Worm (Caenorhabditis elegans) whole organism, young adult: ENCODE measurements around the gene E02H9.13.
"Not testable (repeated sequence)": the region's sequence is repeated elsewhere in the genome, so short reads cannot be mapped to it uniquely, and the experiment has no call there.

ENCODE experiments used
- B0336.3 ChIP-seq: fragments of 200-800 bp; sonication (Bioruptor generic); IDR thresholded peaks from 2 replicates; pipeline ENCODE4 v1.3.6; 2022; ENCODE audit warnings: missing genetic modification characterization, missing compliant biosample characterization
- C17E4.6 ChIP-seq: fragments of 200-800 bp; sonication (Bioruptor generic); IDR thresholded peaks from 2 replicates; pipeline ENCODE4 v1.3.6; 2022; ENCODE audit warnings: missing genetic modification reagents, missing genetic modification characterization, missing compliant biosample characterization
- D2030.7 ChIP-seq: fragments of 200-800 bp; sonication (Bioruptor generic); IDR thresholded peaks from 2 replicates; pipeline ENCODE4 v1.3.6; 2022; ENCODE audit warnings: missing genetic modification reagents, missing genetic modification characterization, missing compliant biosample characterization
- F33H1.4 ChIP-seq: fragments of 200-800 bp; sonication (Bioruptor generic); IDR thresholded peaks from 2 replicates; pipeline ENCODE4 v1.3.6; 2022; ENCODE audit warnings: missing genetic modification reagents, missing genetic modification characterization, missing compliant biosample characterization
- aptf-3 ChIP-seq: fragments of 200-800 bp; sonication (Bioruptor generic); IDR thresholded peaks from 2 replicates; pipeline ENCODE4 v1.3.6; 2022; ENCODE audit warnings: missing genetic modification characterization, missing compliant biosample characterization
- attf-6 ChIP-seq: fragments of 200-800 bp; sonication (Bioruptor generic); IDR thresholded peaks from 2 replicates; pipeline ENCODE4 v1.3.6; 2022; ENCODE audit warnings: missing genetic modification reagents, missing genetic modification characterization, missing compliant biosample characterization
- ceh-27 ChIP-seq: fragments of 200-800 bp; sonication (Bioruptor generic); optimal IDR thresholded peaks from 2 replicates; lab custom pipeline; 2018; ENCODE audit warnings: mild to moderate bottlenecking, missing genetic modification characterization, moderate library complexity, missing compliant biosample characterization
- egl-44 ChIP-seq: fragments of 200-800 bp; sonication (Bioruptor generic); IDR thresholded peaks from 2 replicates; pipeline ENCODE4 v1.3.6; 2022; ENCODE audit warnings: missing genetic modification reagents, missing genetic modification characterization, missing compliant biosample characterization
- ekl-4 ChIP-seq: fragments of 200-800 bp; sonication (Bioruptor generic); IDR thresholded peaks from 2 replicates; pipeline ENCODE4 v1.3.6; 2022; ENCODE audit warnings: missing genetic modification reagents, missing genetic modification characterization, missing compliant biosample characterization
- hlh-26 ChIP-seq: fragments of 200-800 bp; sonication (Bioruptor generic); conservative IDR thresholded peaks from 2 replicates; pipeline ENCODE4 v1.3.6; 2022; ENCODE audit warnings: missing genetic modification reagents, missing genetic modification characterization, missing compliant biosample characterization
- hmg-1.2 ChIP-seq: fragments of 200-800 bp; sonication (Bioruptor generic); IDR thresholded peaks from 2 replicates; pipeline ENCODE4 v1.3.6; 2022; ENCODE audit warnings: missing genetic modification reagents, missing genetic modification characterization, missing compliant biosample characterization
- hmg-20 ChIP-seq: fragments of 200-800 bp; sonication (Bioruptor generic); IDR thresholded peaks from 2 replicates; pipeline ENCODE4 v1.3.6; 2022; ENCODE audit warnings: missing genetic modification reagents, missing genetic modification characterization, missing compliant biosample characterization
- lin-26 ChIP-seq: fragments of 200-800 bp; sonication (Bioruptor generic); IDR thresholded peaks from 2 replicates; pipeline ENCODE4 v1.3.6; 2022; ENCODE audit warnings: missing genetic modification reagents, missing genetic modification characterization, missing compliant biosample characterization
- madf-6 ChIP-seq: fragments of 200-800 bp; sonication (Bioruptor generic); IDR thresholded peaks from 2 replicates; pipeline ENCODE4 v1.3.6; 2022; ENCODE audit warnings: missing genetic modification reagents, missing genetic modification characterization, missing compliant biosample characterization
- mcd-1 ChIP-seq: fragments of 200-800 bp; sonication (Bioruptor generic); IDR thresholded peaks from 2 replicates; pipeline ENCODE4 v1.3.6; 2022; ENCODE audit warnings: missing genetic modification reagents, missing genetic modification characterization, missing compliant biosample characterization
- nfya-1 ChIP-seq: sonication (generic microtip); optimal IDR thresholded peaks from 2 replicates; lab custom pipeline; 2017; ENCODE audit warnings: antibody characterized with exemption, missing compliant biosample characterization, missing genetic modification characterization, borderline replicate concordance; ENCODE audit not compliant: insufficient read depth
- nhr-80 ChIP-seq: sonication (generic microtip); optimal IDR thresholded peaks from 2 replicates; lab custom pipeline; 2016; ENCODE audit warnings: missing genetic modification characterization, missing compliant biosample characterization
- rpc-1 ChIP-seq, 2 experiments: fragments of 150-350 bp in 1 of 2; sonication (generic microtip) in 1 of 2; optimal IDR thresholded peaks; 2 replicates each; lab custom pipeline; 2014 to 2018; ENCODE audit warnings: missing biosample characterization in 1 of 2, missing genetic modification characterization in 1 of 2, missing genetic modification reagents in 1 of 2, missing genotype in 1 of 2
- sea-2 ChIP-seq: fragments of 200-800 bp; sonication (Bioruptor generic); IDR thresholded peaks from 2 replicates; pipeline ENCODE4 v1.3.6; 2022; ENCODE audit warnings: missing genetic modification characterization, missing compliant biosample characterization
- sptf-2 ChIP-seq: fragments of 200-800 bp; sonication (Bioruptor generic); optimal IDR thresholded peaks from 2 replicates; lab custom pipeline; 2018; ENCODE audit warnings: mild to moderate bottlenecking, missing genetic modification characterization, missing compliant biosample characterization
- tbp1 ChIP-seq: fragments of 200-800 bp; sonication (Bioruptor generic); optimal IDR thresholded peaks from 2 replicates; lab custom pipeline; 2018; ENCODE audit warnings: mild to moderate bottlenecking, missing genetic modification characterization, missing compliant biosample characterization
- unc-130 ChIP-seq: sonication (generic microtip); optimal IDR thresholded peaks from 2 replicates; lab custom pipeline; 2016; ENCODE audit warnings: missing genetic modification reagents, missing genetic modification characterization, missing compliant biosample characterization
- zfh-2 ChIP-seq: fragments of 200-800 bp; sonication (Bioruptor generic); conservative IDR thresholded peaks from 2 replicates; pipeline ENCODE4 v1.3.6; 2022; ENCODE audit warnings: missing genetic modification reagents, missing genetic modification characterization, missing compliant biosample characterization
- ztf-26 ChIP-seq: sonication (generic microtip); optimal IDR thresholded peaks from 2 replicates; lab custom pipeline; 2017; ENCODE audit warnings: missing genetic modification characterization, missing compliant biosample characterization
- ztf-28 ChIP-seq: fragments of 200-800 bp; sonication (Bioruptor generic); IDR thresholded peaks from 2 replicates; pipeline ENCODE4 v1.3.6; 2022; ENCODE audit warnings: missing genetic modification reagents, missing genetic modification characterization, missing compliant biosample characterization

E02H9.13 gene

ce11 chrIII:2460403-2460802 lies 21.9 kb upstream of the E02H9.13 start:
- TF ChIP-seq hmg-20 (GFP tag; lab: Robert Waterston, UW): 0 out of 2 replicates have a peak, but pooled peaks have one; percentile 9
- TF ChIP-seq madf-6 (GFP tag; lab: Robert Waterston, UW): peak; percentile 64
- not testable (repeated sequence) for TF ChIP-seq rpc-1 (optimal IDR thresholded peaks at IDR 0.05; lab: Kevin White, UChicago)
- peak; percentile 48 for TF ChIP-seq rpc-1 (tag; optimal IDR thresholded peaks at IDR 0.05; lab: Kevin White, UChicago)
- 0 out of 2 replicates have a peak, but pooled peaks have one; percentile 8 for TF ChIP-seq hmg-1.2 (GFP tag; lab: Robert Waterston, UW)
- TF ChIP-seq F33H1.4 (GFP tag; lab: Robert Waterston, UW): peak; percentile 39
- TF ChIP-seq egl-44 (GFP tag; lab: Robert Waterston, UW): peak; percentile 49; the same call in 1 of the 2 replicates
- 0 out of 2 replicates have a peak, but pooled peaks have one; percentile 26 for TF ChIP-seq mcd-1 (GFP tag; lab: Robert Waterston, UW)
- TF ChIP-seq lin-26 (GFP tag; lab: Robert Waterston, UW): peak; percentile 74
- peak; percentile 53; the same call in 1 of the 2 replicates for TF ChIP-seq D2030.7 (GFP tag; lab: Robert Waterston, UW)
- TF ChIP-seq, all 124 proteins: peak for 9; not testable (repeated sequence) for 115

- peak; percentile 10 for TF ChIP-seq nhr-80 (tag; lab: Kevin White, UChicago)
- TF ChIP-seq, all 124 proteins: peak for 1; not testable (repeated sequence) for 123
Measured at ce11 chrIII:2458742-2459141, 20.2 kb upstream of the E02H9.13 start, which contains the start of gene E02H9.3. TSS of gene E02H9.3 (plus strand) at chrIII:2459042.

- peak; percentile 71 for TF ChIP-seq zfh-2 (GFP tag; lab: Robert Waterston, UW)
- TF ChIP-seq, all 124 proteins: peak for 1; not testable (repeated sequence) for 123
Measured at ce11 chrIII:2455456-2455855, 16.9 kb upstream of the E02H9.13 start.

- TF ChIP-seq attf-6 (GFP tag; lab: Robert Waterston, UW) (no peak), sptf-2 (GFP tag; lab: Kevin White, UChicago) (no peak), tbp1 (no peak), ztf-26 (no peak), sea-2 (GFP tag; lab: Robert Waterston, UW) (no peak), egl-44 (GFP tag; lab: Robert Waterston, UW) (no peak), hlh-26 (GFP tag; lab: Robert Waterston, UW) (no peak), ceh-27 (GFP tag; lab: Kevin White, UChicago) (no peak), ekl-4 (GFP tag; lab: Robert Waterston, UW) (no peak), nhr-80 (tag; lab: Kevin White, UChicago) (peak; percentile 81), ztf-28 (GFP tag; lab: Robert Waterston, UW) (no peak), unc-130 (GFP tag; lab: Kevin White, UChicago) (no peak), hmg-1.2 (GFP tag; lab: Robert Waterston, UW) (peak; percentile 23; the same call in 1 of the 2 replicates)
Measured at ce11 chrIII:2454757-2455306, 16.3 kb upstream of the E02H9.13 start, which contains the start of gene nhr-121. TSS of gene nhr-121 (minus strand) at chrIII:2454807.

- no peak for TF ChIP-seq C17E4.6
- no peak for TF ChIP-seq B0336.3 (GFP tag; lab: Robert Waterston, UW)
- peak; percentile 28 for TF ChIP-seq nhr-80 (tag; lab: Kevin White, UChicago)
Measured at ce11 chrIII:2445574-2446259, 7.2 kb upstream of the E02H9.13 start, which contains the start of the genes E02H9.7 and klo-2. TSS of gene E02H9.7 (minus strand) at chrIII:2445674. TSS of gene klo-2 (plus strand) at chrIII:2446209.

- not testable (repeated sequence) for TF ChIP-seq nfya-1 (tag; lab: Kevin White, UChicago); aptf-3 (GFP tag; lab: Robert Waterston, UW); D2030.7 (GFP tag; lab: Robert Waterston, UW)
Measured at ce11 chrIII:2435805-2436204, 2.7 kb downstream of the E02H9.13 start, which contains the start of gene E02H9.6. TSS of gene E02H9.6 (plus strand) at chrIII:2436105.
